Worm (Caenorhabditis elegans) whole organism, L4/young adult: Measurements from ENCODE around the gene F40G9.5.

Experiments
- W03F9.2 ChIP-seq: fragments of 150-350 bp; optimal IDR thresholded peaks from 2 replicates; lab custom pipeline; 2014; ENCODE audit warnings: missing biosample characterization, missing genetic modification characterization
- dao-5 ChIP-seq: sonication (generic microtip); optimal IDR thresholded peaks from 2 replicates; lab custom pipeline; 2016; ENCODE audit warnings: missing genotype, missing genetic modification characterization, moderate library complexity, missing compliant biosample characterization
- him-1 ChIP-seq: sonication (generic microtip); optimal IDR thresholded peaks from 2 replicates; lab custom pipeline; 2016; ENCODE audit warnings: missing genotype, missing genetic modification reagents, missing genetic modification characterization, missing compliant biosample characterization

DNA sequence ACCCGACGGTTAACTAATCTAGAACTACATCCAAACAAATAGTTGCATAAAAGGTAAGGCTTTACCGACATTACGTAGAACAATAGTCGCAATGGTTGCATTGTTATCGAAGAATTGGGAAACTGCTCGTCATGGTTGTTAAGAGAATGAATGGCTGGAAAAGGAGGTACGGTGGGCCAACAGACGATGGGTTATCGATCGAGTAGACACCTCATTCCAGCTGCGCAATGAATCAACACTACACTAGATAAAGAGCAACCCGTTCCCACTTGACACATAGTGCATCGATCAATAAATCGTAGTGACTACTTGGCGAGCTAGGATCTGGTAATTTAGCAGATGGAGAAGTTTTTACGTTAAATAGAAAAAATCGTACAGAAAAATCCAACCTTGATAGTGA is 36.0 kb upstream of the F40G9.5 start, which contains the start of the genes T17A3.12 and fbxb-83:
- TF ChIP-seq dao-5 (no peak), him-1 (no peak), W03F9.2 (tag; lab: Kevin White, UChicago) (no peak)
